Fruit fly (Drosophila melanogaster) whole organism, prepupa: ENCODE results near the gene CG10898.

Experiments
- CG10669 ChIP-seq: fragments of 200-800 bp; sonication (Bioruptor generic); optimal IDR thresholded peaks from 3 replicates; lab custom pipeline; 2018; ENCODE audit warnings: missing biosample characterization, mild to moderate bottlenecking, missing genetic modification characterization, moderate library complexity
- CG6276 ChIP-seq: fragments of 200-800 bp; sonication (Bioruptor generic); optimal IDR thresholded peaks from 2 replicates; lab custom pipeline; 2017; ENCODE audit warnings: missing biosample characterization, mild to moderate bottlenecking, missing genetic modification characterization
- Ets96B ChIP-seq: fragments of 200-800 bp; optimal IDR thresholded peaks from 2 replicates; lab custom pipeline; 2019; ENCODE audit warnings: missing biosample characterization, mild to moderate bottlenecking, missing genetic modification characterization, moderate library complexity
- Gug ChIP-seq: fragments of 200-800 bp; sonication (Bioruptor generic); IDR thresholded peaks from 2 replicates; pipeline ENCODE4 v1.3.6; 2022; ENCODE audit warnings: missing biosample characterization, missing genetic modification characterization
- esn ChIP-seq: fragments of 200-800 bp; sonication (Bioruptor generic); optimal IDR thresholded peaks from 2 replicates; lab custom pipeline; 2016; ENCODE audit warnings: missing biosample characterization, mild to moderate bottlenecking, missing genetic modification characterization, moderate library complexity
- fd85E ChIP-seq: fragments of 200-800 bp; sonication (Bioruptor generic); optimal IDR thresholded peaks from 3 replicates; lab custom pipeline; 2016; ENCODE audit warnings: missing biosample characterization, missing genetic modification characterization
- salr ChIP-seq, 2 experiments: fragments of 200-800 bp; sonication (Bioruptor generic); optimal IDR thresholded peaks; 3 replicates each; lab custom pipeline; 2016 to 2018; ENCODE audit warnings: missing biosample characterization in 2 of 2, missing genetic modification characterization in 2 of 2, mild to moderate bottlenecking in 1 of 2
- topi ChIP-seq: fragments of 200-800 bp; sonication (Bioruptor generic); optimal IDR thresholded peaks from 3 replicates; lab custom pipeline; 2016; ENCODE audit warnings: missing biosample characterization, missing genetic modification characterization

- TF ChIP-seq esn (GFP tag; lab: Kevin White, UChicago) (no peak), salr (GFP tag; optimal IDR thresholded peaks at IDR 0.05; lab: Kevin White, UChicago) (no peak), Ets96B (tag; lab: Kevin White, UChicago) (no peak), Gug (GFP tag; lab: Robert Waterston, UW) (no peak), fd85E (no peak), CG6276 (no peak), topi (no peak), CG10669 (GFP tag; lab: Kevin White, UChicago) (no peak)
Observed at dm6 chr3R:11561648-11562047, 4.1 kb downstream of the CG10898 start.
